Fruit fly (Drosophila melanogaster) whole organism, embryonic: ENCODE data around the gene NANS.
A peak's percentile ranks its signal among the peaks of the same experiment; 100 is the strongest.

ENCODE experiments used
- Atf-2 ChIP-seq: fragments of 200-800 bp; sonication (Bioruptor generic); optimal IDR thresholded peaks from 2 replicates; lab custom pipeline; 2016; ENCODE audit warnings: missing biosample characterization, missing genetic modification characterization
- CG10959 ChIP-seq: fragments of 200-800 bp; sonication (Bioruptor generic); IDR thresholded peaks from 2 replicates; pipeline ENCODE4 v1.3.6; 2022; ENCODE audit warnings: missing biosample characterization, missing genetic modification characterization
- CG12104 ChIP-seq: fragments of 200-800 bp; sonication (Bioruptor generic); optimal IDR thresholded peaks from 3 replicates; lab custom pipeline; 2016; ENCODE audit warnings: missing biosample characterization, missing genetic modification characterization
- CG12236 ChIP-seq: fragments of 200-800 bp; sonication (Bioruptor generic); optimal IDR thresholded peaks from 2 replicates; lab custom pipeline; 2016; ENCODE audit warnings: missing biosample characterization, missing genetic modification characterization
- CG14710 ChIP-seq: fragments of 200-800 bp; sonication (Bioruptor generic); optimal IDR thresholded peaks from 3 replicates; lab custom pipeline; 2019; ENCODE audit warnings: missing biosample characterization, mild to moderate bottlenecking, missing genetic modification characterization, moderate library complexity
- CG1603 ChIP-seq: fragments of 200-800 bp; sonication (Bioruptor generic); optimal IDR thresholded peaks from 2 replicates; lab custom pipeline; 2019; ENCODE audit warnings: missing biosample characterization, mild to moderate bottlenecking, missing genetic modification characterization, moderate library complexity
- CG17361 ChIP-seq: fragments of 200-800 bp; sonication (Bioruptor generic); IDR thresholded peaks from 3 replicates; pipeline ENCODE4 v1.3.6; 2022; ENCODE audit warnings: missing biosample characterization, missing genetic modification characterization
- CG18619 ChIP-seq: fragments of 200-800 bp; sonication (Bioruptor generic); optimal IDR thresholded peaks from 3 replicates; lab custom pipeline; 2017; ENCODE audit warnings: missing biosample characterization, mild to moderate bottlenecking, missing genetic modification characterization
- CG2116 ChIP-seq: fragments of 200-800 bp; sonication (Bioruptor generic); optimal IDR thresholded peaks from 3 replicates; lab custom pipeline; 2018; ENCODE audit warnings: missing biosample characterization, mild to moderate bottlenecking, missing genetic modification characterization
- CG30403 ChIP-seq: fragments of 200-800 bp; sonication (Bioruptor generic); optimal IDR thresholded peaks from 3 replicates; lab custom pipeline; 2016; ENCODE audit warnings: missing biosample characterization, missing genetic modification characterization
- CG43689 ChIP-seq: fragments of 200-800 bp; sonication (Bioruptor generic); IDR thresholded peaks from 2 replicates; pipeline ENCODE4 v1.3.6; 2022; ENCODE audit warnings: missing biosample characterization, missing genetic modification characterization
- CG8089 ChIP-seq: fragments of 200-800 bp; sonication (Bioruptor generic); optimal IDR thresholded peaks from 3 replicates; lab custom pipeline; 2016; ENCODE audit warnings: missing biosample characterization, missing genetic modification characterization
- CG8290 ChIP-seq, 3 experiments: fragments of 200-800 bp; sonication (Bioruptor generic); optimal IDR thresholded peaks; 2 replicates each; lab custom pipeline; 2016 to 2019; ENCODE audit warnings: missing biosample characterization in 3 of 3, missing genetic modification characterization in 3 of 3, mild to moderate bottlenecking in 2 of 3, moderate library complexity in 1 of 3
- CG9437 ChIP-seq: fragments of 200-800 bp; sonication (Bioruptor generic); optimal IDR thresholded peaks from 2 replicates; lab custom pipeline; 2018; ENCODE audit warnings: missing biosample characterization, mild to moderate bottlenecking, missing genetic modification characterization
- CG9609 ChIP-seq: fragments of 200-800 bp; sonication (Bioruptor generic); optimal IDR thresholded peaks from 3 replicates; lab custom pipeline; 2016; ENCODE audit warnings: missing biosample characterization, missing genetic modification characterization
- CG9797 ChIP-seq: fragments of 200-800 bp; sonication (Bioruptor generic); optimal IDR thresholded peaks from 3 replicates; lab custom pipeline; 2018; ENCODE audit warnings: missing biosample characterization, mild to moderate bottlenecking, missing genetic modification characterization
- Dip3 ChIP-seq: fragments of 200-800 bp; sonication (Bioruptor generic); optimal IDR thresholded peaks from 3 replicates; lab custom pipeline; 2016; ENCODE audit warnings: missing biosample characterization, missing genetic modification characterization
- Dll ChIP-seq: fragments of 200-800 bp; sonication (Bioruptor generic); IDR thresholded peaks from 4 replicates; pipeline ENCODE4 v1.3.6; 2022; ENCODE audit warnings: missing biosample characterization, missing genetic modification characterization; ENCODE audit not compliant: partially characterized antibody
- Dref ChIP-seq: fragments of 200-800 bp; sonication (Bioruptor generic); IDR thresholded peaks from 2 replicates; pipeline ENCODE4 v1.3.6; 2022; ENCODE audit warnings: missing biosample characterization, missing genetic modification characterization
- Hand ChIP-seq: fragments of 200-800 bp; sonication (Bioruptor generic); optimal IDR thresholded peaks from 2 replicates; lab custom pipeline; 2017; ENCODE audit warnings: mild to moderate bottlenecking, missing biosample characterization, missing genetic modification reagents, missing genetic modification characterization
- Hsf ChIP-seq: fragments of 200-800 bp; sonication (Bioruptor generic); optimal IDR thresholded peaks from 3 replicates; lab custom pipeline; 2016; ENCODE audit warnings: missing biosample characterization, missing genetic modification characterization
- Med ChIP-seq: fragments of 200-800 bp; sonication (Bioruptor generic); peaks from one replicate; lab custom pipeline; 2016; ENCODE audit warnings: missing biosample characterization, missing genetic modification characterization, mild to moderate bottlenecking, inconsistent platforms, moderate library complexity
- Pdp1 ChIP-seq, 2 experiments: fragments of 200-800 bp; sonication (Bioruptor generic); optimal IDR thresholded peaks; 3 replicates each; lab custom pipeline; 2016; ENCODE audit warnings: missing biosample characterization in 2 of 2, missing genetic modification characterization in 2 of 2, mild to moderate bottlenecking in 1 of 2, moderate library complexity in 1 of 2
- Side ChIP-seq: fragments of 200-800 bp; sonication (Bioruptor generic); optimal IDR thresholded peaks from 2 replicates; lab custom pipeline; 2016; ENCODE audit warnings: missing biosample characterization, missing genetic modification characterization
- Sox102F ChIP-seq: fragments of 200-800 bp; sonication (Bioruptor generic); optimal IDR thresholded peaks from 2 replicates; lab custom pipeline; 2018; ENCODE audit warnings: missing biosample characterization, mild to moderate bottlenecking, missing genetic modification characterization, moderate library complexity
- Taf1 ChIP-seq: fragments of 200-800 bp; sonication (Bioruptor generic); IDR thresholded peaks from 2 replicates; pipeline ENCODE4 v1.3.6; 2022; ENCODE audit warnings: missing biosample characterization, missing genetic modification characterization
- Trl ChIP-seq, 3 experiments: fragments of >200 bp in 2 of 3; fragments of 200-800 bp in 1 of 3; sonication (Bioruptor generic) in 1 of 3; optimal IDR thresholded peaks; 2 replicates in 1 of 3; 3 replicates in 2 of 3; lab custom pipeline; 2016 to 2017; ENCODE audit warnings: missing biosample characterization in 1 of 3, missing genetic modification characterization in 1 of 3
- Usf ChIP-seq: fragments of 200-800 bp; sonication (Bioruptor generic); optimal IDR thresholded peaks from 2 replicates; lab custom pipeline; 2017; ENCODE audit warnings: missing genotype, missing biosample characterization, missing genetic modification characterization
- Xbp1 ChIP-seq: fragments of 200-800 bp; sonication (Bioruptor generic); optimal IDR thresholded peaks from 3 replicates; lab custom pipeline; 2016; ENCODE audit warnings: missing biosample characterization, mild to moderate bottlenecking, missing genetic modification characterization
- amos ChIP-seq: fragments of 200-800 bp; sonication (Bioruptor generic); IDR thresholded peaks from 2 replicates; pipeline ENCODE4 v1.3.6; 2022; ENCODE audit warnings: missing biosample characterization, missing genetic modification characterization; ENCODE audit not compliant: partially characterized antibody
- bcd ChIP-seq: fragments of 200-800 bp; sonication (Bioruptor generic); optimal IDR thresholded peaks from 2 replicates; lab custom pipeline; 2017; ENCODE audit warnings: missing biosample characterization, mild to moderate bottlenecking, missing genetic modification characterization
- bsh ChIP-seq, 2 experiments: fragments of 200-800 bp; sonication (Bioruptor generic); optimal IDR thresholded peaks; 2 replicates each; lab custom pipeline; 2017 to 2018; ENCODE audit warnings: mild to moderate bottlenecking in 2 of 2, missing biosample characterization in 2 of 2, missing genetic modification characterization in 2 of 2, moderate library complexity in 1 of 2
- btn ChIP-seq: fragments of 200-800 bp; sonication (Bioruptor generic); optimal IDR thresholded peaks from 2 replicates; lab custom pipeline; 2016; ENCODE audit warnings: missing biosample characterization, missing genetic modification characterization
- corto ChIP-seq: fragments of 200-800 bp; sonication (Bioruptor generic); optimal IDR thresholded peaks from 2 replicates; lab custom pipeline; 2016; ENCODE audit warnings: missing biosample characterization, mild to moderate bottlenecking, missing genetic modification characterization, moderate library complexity
- crc ChIP-seq: fragments of 200-800 bp; sonication (Bioruptor generic); optimal IDR thresholded peaks from 2 replicates; lab custom pipeline; 2016; ENCODE audit warnings: missing biosample characterization, missing genetic modification characterization
- crol ChIP-seq: fragments of 200-800 bp; sonication (Bioruptor generic); IDR thresholded peaks from 2 replicates; pipeline ENCODE4 v1.3.6; 2022; ENCODE audit warnings: missing biosample characterization, missing genetic modification characterization
- dm ChIP-seq: fragments of 200-800 bp; sonication (Bioruptor generic); optimal IDR thresholded peaks from 3 replicates; lab custom pipeline; 2016; ENCODE audit warnings: missing biosample characterization, missing genetic modification characterization
- dysf ChIP-seq: fragments of 200-800 bp; sonication (Bioruptor generic); IDR thresholded peaks from 3 replicates; pipeline ENCODE4 v1.3.6; 2022; ENCODE audit warnings: missing biosample characterization, missing genetic modification characterization
- fd96Cb ChIP-seq: fragments of 200-800 bp; sonication (Bioruptor generic); optimal IDR thresholded peaks from 2 replicates; lab custom pipeline; 2018; ENCODE audit warnings: missing biosample characterization, mild to moderate bottlenecking, missing genetic modification characterization, moderate library complexity
- hkb ChIP-seq, 2 experiments: fragments of 200-800 bp in 1 of 2; fragments of >200 bp in 1 of 2; sonication (Bioruptor generic) in 1 of 2; IDR thresholded peaks in 1 of 2; optimal IDR thresholded peaks in 1 of 2; 2 replicates each; pipeline versions ENCODE4 v1.3.6 to Lab custom; 2017 to 2022; ENCODE audit warnings: missing biosample characterization in 1 of 2, missing genetic modification characterization in 1 of 2
- insv ChIP-seq, 2 experiments: fragments of 200-800 bp; sonication (Bioruptor generic); optimal IDR thresholded peaks; 3 replicates each; lab custom pipeline; 2016 to 2018; ENCODE audit warnings: missing biosample characterization in 2 of 2, missing genetic modification characterization in 2 of 2
- jumu ChIP-seq: fragments of 200-800 bp; sonication (Bioruptor generic); optimal IDR thresholded peaks from 3 replicates; lab custom pipeline; 2016; ENCODE audit warnings: missing biosample characterization, missing genetic modification characterization
- pros ChIP-seq: fragments of 200-800 bp; sonication (Bioruptor generic); optimal IDR thresholded peaks from 3 replicates; lab custom pipeline; 2019; ENCODE audit warnings: missing biosample characterization, mild to moderate bottlenecking, missing genetic modification characterization, moderate library complexity
- shn ChIP-seq: fragments of 200-800 bp; sonication (Bioruptor generic); optimal IDR thresholded peaks from 3 replicates; lab custom pipeline; 2016; ENCODE audit warnings: missing biosample characterization, missing genetic modification characterization
- stwl ChIP-seq: fragments of 200-800 bp; sonication (Bioruptor generic); optimal IDR thresholded peaks from 3 replicates; lab custom pipeline; 2018; ENCODE audit warnings: missing biosample characterization, mild to moderate bottlenecking, missing genetic modification characterization, moderate library complexity
- sug ChIP-seq: fragments of 200-800 bp; optimal IDR thresholded peaks from 2 replicates; lab custom pipeline; 2019; ENCODE audit warnings: missing biosample characterization, mild to moderate bottlenecking, missing genetic modification characterization, moderate library complexity
- zen ChIP-seq: fragments of 200-800 bp; sonication (Bioruptor generic); optimal IDR thresholded peaks from 3 replicates; lab custom pipeline; 2018; ENCODE audit warnings: missing biosample characterization, mild to moderate bottlenecking, missing genetic modification characterization, moderate library complexity

NANS gene

DNA sequence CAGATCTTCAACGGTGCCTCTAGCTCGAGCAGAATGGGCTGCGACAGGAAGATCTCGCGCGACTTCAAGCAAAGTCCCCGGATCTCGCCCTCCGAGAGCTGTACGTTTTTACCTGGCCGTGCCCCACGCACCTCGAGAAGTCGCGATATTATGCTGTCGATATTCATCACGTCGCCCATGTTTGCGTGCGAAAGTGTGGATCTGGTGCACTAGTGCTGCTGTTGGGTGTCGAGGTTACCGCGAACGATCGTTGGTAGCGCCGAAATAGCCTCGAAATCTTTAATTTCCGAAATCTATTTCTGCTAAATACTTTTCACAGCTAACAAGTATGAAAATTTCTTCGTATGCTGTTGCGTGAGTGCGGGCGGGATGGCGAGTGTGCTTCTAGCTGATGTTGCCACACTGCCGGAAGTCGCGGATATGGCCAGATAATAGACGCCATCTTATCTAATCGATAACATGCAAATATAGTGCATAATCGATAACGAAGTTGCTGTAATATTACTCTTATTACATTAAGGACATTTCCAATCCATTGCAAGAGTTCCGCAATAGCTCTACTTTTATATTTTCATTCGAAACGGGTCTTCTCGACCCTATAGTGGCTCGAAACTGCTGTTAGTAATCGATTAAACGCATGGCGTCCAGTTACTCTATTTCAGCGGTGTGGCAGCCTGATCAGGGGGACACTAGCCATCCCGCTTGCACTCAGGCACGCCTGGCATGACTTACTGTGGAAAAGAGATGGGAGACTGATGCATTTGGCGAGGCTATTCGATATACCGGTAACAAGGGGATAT is 668 bp upstream of the NANS start, which contains the start of gene Pp1-87B (continued):
- TF ChIP-seq Pdp1 (GFP tag; optimal IDR thresholded peaks at IDR 0.05; lab: Kevin White, UChicago) (peak in 1 of 2 experiments; percentile 73), amos (GFP tag; lab: Robert Waterston, UW) (peak; percentile 25; the same call in 1 of the 2 replicates), CG9437 (peak; percentile 37), Trl (optimal IDR thresholded peaks at IDR 0.05; lab: Kevin White, UChicago) (no peak), Trl (GFP tag; optimal IDR thresholded peaks at IDR 0.05; lab: Kevin White, UChicago) (peak; percentile 7), sug (peak; percentile 55), CG10959 (GFP tag; lab: Robert Waterston, UW) (no peak), Med (GFP tag; lab: Kevin White, UChicago) (peak; percentile 76), Taf1 (GFP tag; lab: Robert Waterston, UW) (no peak), Dip3 (peak; percentile 10), corto (GFP tag; lab: Kevin White, UChicago) (no peak), CG43689 (GFP tag; lab: Robert Waterston, UW) (no peak), CG17361 (GFP tag; lab: Robert Waterston, UW) (peak; percentile 80), CG14710 (peak; percentile 76), fd96Cb (tag; lab: Kevin White, UChicago) (no peak), CG9609 (peak; percentile 30), Dref (GFP tag; lab: Robert Waterston, UW) (peak; percentile 66), Atf-2 (GFP tag; lab: Kevin White, UChicago) (no peak), CG1603 (tag; lab: Kevin White, UChicago) (peak; percentile 19), crol (no peak), CG9797 (GFP tag; lab: Kevin White, UChicago) (peak; percentile 49), CG8290 (GFP tag; optimal IDR thresholded peaks at IDR 0.05; lab: Kevin White, UChicago) (peak; percentile 39), CG8290 (tag; optimal IDR thresholded peaks at IDR 0.05; lab: Kevin White, UChicago) (peak in 1 of 2 experiments; percentile 46), CG12104 (peak; percentile 36), CG2116 (peak; percentile 66), hkb (optimal IDR thresholded peaks at IDR 0.05; lab: Kevin White, UChicago) (peak; percentile 92), hkb (GFP tag; IDR thresholded peaks at IDR 0.05; lab: Robert Waterston, UW) (no peak), Usf (GFP tag; lab: Kevin White, UChicago) (peak; percentile 29), pros (GFP tag; lab: Kevin White, UChicago) (no peak), zen (tag; lab: Kevin White, UChicago) (peak; percentile 38), dysf (0 out of 3 replicates have a peak, but pooled peaks have one; percentile 7), jumu (GFP tag; lab: Kevin White, UChicago) (peak; percentile 76), insv (GFP tag; optimal IDR thresholded peaks at IDR 0.05; lab: Kevin White, UChicago) (peak; percentile 88 to 99), bsh (GFP tag; optimal IDR thresholded peaks at IDR 0.05; lab: Kevin White, UChicago) (no peak), Hand (GFP tag; lab: Kevin White, UChicago) (no peak), bcd (GFP tag; lab: Kevin White, UChicago) (peak; percentile 15), btn (no peak), Dll (GFP tag; lab: Robert Waterston, UW) (0 out of 4 replicates have a peak, but pooled peaks have one; percentile 23), CG12236 (GFP tag; lab: Kevin White, UChicago) (no peak), Sox102F (no peak), crc (GFP tag; lab: Kevin White, UChicago) (no peak), CG30403 (GFP tag; lab: Kevin White, UChicago) (peak; percentile 39), CG8089 (GFP tag; lab: Kevin White, UChicago) (no peak), dm (peak; percentile 89), Xbp1 (GFP tag; lab: Kevin White, UChicago) (peak; percentile 4), shn (GFP tag; lab: Kevin White, UChicago) (peak; percentile 26), stwl (tag; lab: Kevin White, UChicago) (peak; percentile 46), CG18619 (GFP tag; lab: Kevin White, UChicago) (peak; percentile 37), Hsf (GFP tag; lab: Kevin White, UChicago) (peak; percentile 13), Side (GFP tag; lab: Kevin White, UChicago) (peak; percentile 32)
